Worm (Caenorhabditis elegans) whole organism, L4 larva: ENCODE data around the gene Y55F3BR.6.

ENCODE experiments used
- D1046.2 ChIP-seq: fragments of 200-800 bp; sonication (Bioruptor generic); IDR thresholded peaks from 2 replicates; pipeline ENCODE4 v1.3.6; 2022; ENCODE audit warnings: missing genetic modification characterization, missing compliant biosample characterization
- ama-1 ChIP-seq: fragments of 150-350 bp; optimal IDR thresholded peaks from 2 replicates; lab custom pipeline; 2014; ENCODE audit warnings: inconsistent platforms, mixed read lengths
- ceh-62 ChIP-seq: sonication (generic microtip); optimal IDR thresholded peaks from 2 replicates; lab custom pipeline; 2017; ENCODE audit warnings: missing biosample characterization, missing genetic modification characterization
- daf-8 ChIP-seq: fragments of 200-800 bp; sonication (Bioruptor generic); IDR thresholded peaks from 2 replicates; pipeline ENCODE4 v1.3.6; 2022; ENCODE audit warnings: missing genetic modification characterization, missing compliant biosample characterization
- lin-39 ChIP-seq: fragments of 150-350 bp; optimal IDR thresholded peaks from 2 replicates; lab custom pipeline; 2014; ENCODE audit warnings: missing biosample characterization, missing genetic modification reagents, missing genetic modification characterization
- lsy-2 ChIP-seq, 2 experiments: fragments of 150-350 bp in 1 of 2; sonication (generic microtip) in 1 of 2; optimal IDR thresholded peaks; 2 replicates each; lab custom pipeline; 2014 to 2017; ENCODE audit warnings: missing biosample characterization in 2 of 2, missing genetic modification characterization in 2 of 2
- unc-39 ChIP-seq: sonication (generic microtip); optimal IDR thresholded peaks from 2 replicates; lab custom pipeline; 2017; ENCODE audit warnings: missing biosample characterization, missing genetic modification characterization

DNA sequence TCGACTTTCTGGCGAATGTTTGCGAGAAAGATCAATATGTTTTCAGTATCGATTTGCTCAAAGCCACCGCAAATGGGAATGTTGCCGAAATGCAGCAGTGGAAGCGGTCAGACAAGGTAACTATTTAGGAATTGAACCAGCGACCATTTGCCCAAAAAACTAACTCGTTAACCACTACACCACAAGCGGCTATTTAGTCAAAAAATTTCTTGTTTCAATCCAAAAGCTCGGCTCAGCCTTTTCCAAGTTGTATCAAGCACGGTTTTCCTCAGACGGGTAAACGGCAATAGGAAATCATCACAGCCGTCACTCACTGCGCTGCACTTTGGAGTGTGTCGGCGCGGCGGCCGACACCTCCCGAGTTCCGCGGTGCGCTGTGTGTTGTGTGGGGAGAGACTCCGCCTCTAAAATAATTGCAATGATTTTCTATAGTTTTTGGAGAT lies 24.9 kb upstream of the Y55F3BR.6 start:
- TF ChIP-seq D1046.2 (GFP tag; lab: Robert Waterston, UW) (0 out of 2 replicates have a peak, but pooled peaks have one; percentile 56), lsy-2 (tag; optimal IDR thresholded peaks at IDR 0.05; lab: Kevin White, UChicago) (peak; percentile 50 to 73), lin-39 (no peak), ceh-62 (no peak), daf-8 (GFP tag; lab: Robert Waterston, UW) (no peak), ama-1 (peak; percentile 99), unc-39 (tag; lab: Kevin White, UChicago) (no peak)
